Worm (Caenorhabditis elegans) whole organism, young adult: ENCODE measurements around the gene T01B7.9.

Source experiments
- D2030.7 ChIP-seq: fragments of 200-800 bp; sonication (Bioruptor generic); IDR thresholded peaks from 2 replicates; pipeline ENCODE4 v1.3.6; 2022; ENCODE audit warnings: missing genetic modification reagents, missing genetic modification characterization, missing compliant biosample characterization
- F23B12.7 ChIP-seq: sonication (generic microtip); optimal IDR thresholded peaks from 2 replicates; lab custom pipeline; 2017; ENCODE audit warnings: missing genetic modification characterization, mild to moderate bottlenecking, missing compliant biosample characterization, antibody characterized with exemption, moderate library complexity; ENCODE audit not compliant: insufficient read depth
- attf-6 ChIP-seq: fragments of 200-800 bp; sonication (Bioruptor generic); IDR thresholded peaks from 2 replicates; pipeline ENCODE4 v1.3.6; 2022; ENCODE audit warnings: missing genetic modification reagents, missing genetic modification characterization, missing compliant biosample characterization
- bed-1 ChIP-seq: fragments of 200-800 bp; sonication (Bioruptor generic); IDR thresholded peaks from 2 replicates; pipeline ENCODE4 v1.3.6; 2022; ENCODE audit warnings: missing genetic modification reagents, missing genetic modification characterization, missing compliant biosample characterization
- cebp-2 ChIP-seq: fragments of 200-800 bp; sonication (Bioruptor generic); IDR thresholded peaks from 2 replicates; pipeline ENCODE4 v1.3.6; 2022; ENCODE audit warnings: missing genetic modification characterization, missing compliant biosample characterization
- ceh-27 ChIP-seq: fragments of 200-800 bp; sonication (Bioruptor generic); optimal IDR thresholded peaks from 2 replicates; lab custom pipeline; 2018; ENCODE audit warnings: mild to moderate bottlenecking, missing genetic modification characterization, moderate library complexity, missing compliant biosample characterization
- egl-44 ChIP-seq: fragments of 200-800 bp; sonication (Bioruptor generic); IDR thresholded peaks from 2 replicates; pipeline ENCODE4 v1.3.6; 2022; ENCODE audit warnings: missing genetic modification reagents, missing genetic modification characterization, missing compliant biosample characterization
- egrh-3 ChIP-seq: fragments of 200-800 bp; sonication (Bioruptor generic); IDR thresholded peaks from 2 replicates; pipeline ENCODE4 v1.3.6; 2022; ENCODE audit warnings: missing genetic modification reagents, missing genetic modification characterization, missing compliant biosample characterization
- ekl-4 ChIP-seq: fragments of 200-800 bp; sonication (Bioruptor generic); IDR thresholded peaks from 2 replicates; pipeline ENCODE4 v1.3.6; 2022; ENCODE audit warnings: missing genetic modification reagents, missing genetic modification characterization, missing compliant biosample characterization
- hmg-1.2 ChIP-seq: fragments of 200-800 bp; sonication (Bioruptor generic); IDR thresholded peaks from 2 replicates; pipeline ENCODE4 v1.3.6; 2022; ENCODE audit warnings: missing genetic modification reagents, missing genetic modification characterization, missing compliant biosample characterization
- pha-4 ChIP-seq: fragments of 150-350 bp; sonication (generic microtip); optimal IDR thresholded peaks from 2 replicates; lab custom pipeline; 2014; ENCODE audit warnings: missing biosample characterization, missing genetic modification reagents, missing genetic modification characterization
- snpc-4 ChIP-seq, 5 experiments: fragments of 150-350 bp in 1 of 5; sonication (generic microtip) in 4 of 5; optimal IDR thresholded peaks; 2 replicates each; lab custom pipeline; 2014 to 2018; ENCODE audit warnings: missing genetic modification characterization in 5 of 5, missing biosample characterization in 3 of 5, antibody characterized with exemption in 2 of 5, mild to moderate bottlenecking in 2 of 5, missing compliant biosample characterization in 2 of 5, missing genotype in 2 of 5, moderate library complexity in 2 of 5, missing genetic modification reagents in 1 of 5
- tbp1 ChIP-seq: fragments of 200-800 bp; sonication (Bioruptor generic); optimal IDR thresholded peaks from 2 replicates; lab custom pipeline; 2018; ENCODE audit warnings: mild to moderate bottlenecking, missing genetic modification characterization, missing compliant biosample characterization

ce11 chrII:8766897-8767296, 40.3 kb upstream of the T01B7.9 start, which contains the start of gene pah-1:
- TF ChIP-seq tbp1 (GFP tag; lab: Kevin White, UChicago) (no peak), F23B12.7 (tag; lab: Kevin White, UChicago) (no peak), pha-4 (tag; lab: Kevin White, UChicago) (no peak), D2030.7 (no peak), bed-1 (GFP tag; lab: Robert Waterston, UW) (no peak), ceh-27 (GFP tag; lab: Kevin White, UChicago) (no peak), snpc-4 (GFP tag; optimal IDR thresholded peaks at IDR 0.05; lab: Kevin White, UChicago) (no peak), snpc-4 (tag; optimal IDR thresholded peaks at IDR 0.05; lab: Kevin White, UChicago) (no peak), egl-44 (GFP tag; lab: Robert Waterston, UW) (no peak), cebp-2 (GFP tag; lab: Robert Waterston, UW) (no peak), ekl-4 (GFP tag; lab: Robert Waterston, UW) (no peak), egrh-3 (no peak), attf-6 (no peak), hmg-1.2 (GFP tag; lab: Robert Waterston, UW) (no peak)
